Worm (Caenorhabditis elegans) whole organism, late embryonic: ENCODE results near the gene T07F12.1.

Source experiments
- F13H6.1 ChIP-seq: sonication (generic microtip); optimal IDR thresholded peaks from 2 replicates; lab custom pipeline; 2016; ENCODE audit warnings: missing genetic modification characterization, missing compliant biosample characterization
- ama-1 ChIP-seq: fragments of 150-350 bp; optimal IDR thresholded peaks from 2 replicates; lab custom pipeline; 2014
- ceh-9 ChIP-seq: sonication (generic microtip); optimal IDR thresholded peaks from 2 replicates; lab custom pipeline; 2016; ENCODE audit warnings: mild to moderate bottlenecking, missing genetic modification characterization, inconsistent platforms, missing compliant biosample characterization
- fax-1 ChIP-seq: sonication (generic microtip); optimal IDR thresholded peaks from 2 replicates; lab custom pipeline; 2016; ENCODE audit warnings: missing genotype, missing genetic modification characterization, missing compliant biosample characterization
- pat-9 ChIP-seq: fragments of 200-800 bp; sonication (Bioruptor generic); optimal IDR thresholded peaks from 2 replicates; lab custom pipeline; 2018; ENCODE audit warnings: mild to moderate bottlenecking, missing genetic modification characterization, moderate library complexity, missing compliant biosample characterization
- pqm-1 ChIP-seq: sonication (generic microtip); optimal IDR thresholded peaks from 2 replicates; lab custom pipeline; 2016; ENCODE audit warnings: missing genetic modification characterization, missing compliant biosample characterization
- rnt-1 ChIP-seq: sonication (generic microtip); optimal IDR thresholded peaks from 2 replicates; lab custom pipeline; 2016; ENCODE audit warnings: missing genetic modification characterization, missing compliant biosample characterization
- unc-86 ChIP-seq: sonication (generic microtip); optimal IDR thresholded peaks from 2 replicates; lab custom pipeline; 2016; ENCODE audit warnings: missing genetic modification characterization, missing compliant biosample characterization

- TF ChIP-seq unc-86 (tag; lab: Kevin White, UChicago): no peak
- no peak for TF ChIP-seq pqm-1 (tag; lab: Kevin White, UChicago)
- no peak for TF ChIP-seq rnt-1 (tag; lab: Kevin White, UChicago)
- no peak for TF ChIP-seq fax-1 (tag; lab: Kevin White, UChicago)
- no peak for TF ChIP-seq pat-9 (tag; lab: Kevin White, UChicago)
- no peak for TF ChIP-seq ceh-9 (tag; lab: Kevin White, UChicago)
- no peak for TF ChIP-seq F13H6.1
- TF ChIP-seq ama-1 (lab: Kevin White, UChicago): no peak
Observed at ce11 chrX:4876904-4877303, 17.0 kb upstream of the T07F12.1 start, which contains the start of gene tsp-14.
